Worm (Caenorhabditis elegans): ENCODE results near the gene srt-74.
A peak's percentile ranks its signal among the peaks of the same experiment; 100 is the strongest.

srt-74 gene

ce11 chrV:14293667-14294194 lies 11.6 kb upstream of the srt-74 start, which contains the start of gene F14D7.2:
TSS of gene F14D7.2 (minus strand) at chrV:14293717.
- TF ChIP-seq aha-1 (tag) (peak; percentile 4), vab-7 (GFP tag; IDR thresholded peaks at IDR 0.05) (no peak), lin-39 (tag; optimal IDR thresholded peaks at IDR 0.05) (no peak), sdz-12 (GFP tag; optimal IDR thresholded peaks at IDR 0.05) (no peak), tra-1 (GFP tag; IDR thresholded peaks at IDR 0.05) (no peak)

- no peak for TF ChIP-seq zag-1 (tag; optimal IDR thresholded peaks at IDR 0.05)
- TF ChIP-seq tag-97 (GFP tag; IDR thresholded peaks at IDR 0.05): no peak
- no peak for TF ChIP-seq lin-1 (GFP tag; IDR thresholded peaks at IDR 0.05)
- TF ChIP-seq lsy-2 (tag; optimal IDR thresholded peaks at IDR 0.05): no peak
- no peak for TF ChIP-seq madf-5 (GFP tag; IDR thresholded peaks at IDR 0.05)
- TF ChIP-seq nhr-48 (tag; optimal IDR thresholded peaks at IDR 0.05): no peak
- no peak for TF ChIP-seq nhr-10 (tag; optimal IDR thresholded peaks at IDR 0.05)
- TF ChIP-seq Y48G9A.11 (GFP tag; IDR thresholded peaks at IDR 0.05): no peak
- TF ChIP-seq hlh-11 (tag; optimal IDR thresholded peaks at IDR 0.05): no peak
- no peak for TF ChIP-seq egl-43 (GFP tag; IDR thresholded peaks at IDR 0.05)
- no peak for TF ChIP-seq nhr-11 (tag; optimal IDR thresholded peaks at IDR 0.05)
- no peak for TF ChIP-seq ctbp-1 (GFP tag; IDR thresholded peaks at IDR 0.05)
- no peak for TF ChIP-seq lin-38 (GFP tag; IDR thresholded peaks at IDR 0.05)
- no peak for TF ChIP-seq nhr-102 (tag; optimal IDR thresholded peaks at IDR 0.05)
- TF ChIP-seq hmg-1.1 (GFP tag; IDR thresholded peaks at IDR 0.05): no peak
- no peak for TF ChIP-seq T20F7.1 (GFP tag; optimal IDR thresholded peaks at IDR 0.05)
- no peak for TF ChIP-seq lin-39 (tag; optimal IDR thresholded peaks at IDR 0.05)
- TF ChIP-seq hlh-30 (tag; optimal IDR thresholded peaks at IDR 0.05; ENCODE audit: insufficient read depth): no peak
- no peak for TF ChIP-seq lin-15B (tag; optimal IDR thresholded peaks at IDR 0.05)
- no peak for TF ChIP-seq madf-9 (GFP tag; conservative IDR thresholded peaks at IDR 0.05)
Measured at ce11 chrV:14290636-14291035, 8.5 kb upstream of the srt-74 start, which contains the start of gene F14D7.18. TSS of gene F14D7.18 (minus strand) at chrV:14290736.

- TF ChIP-seq skn-1 (tag; optimal IDR thresholded peaks at IDR 0.05) (no peak), dpl-1 (GFP tag; optimal IDR thresholded peaks at IDR 0.05) (no peak), zag-1 (tag; optimal IDR thresholded peaks at IDR 0.05) (no peak), dve-1 (tag; optimal IDR thresholded peaks at IDR 0.05; ENCODE audit: insufficient read depth) (no peak)
Measured at ce11 chrV:14289363-14289762, 7.2 kb upstream of the srt-74 start, which contains the start of gene F14D7.1. TSS of gene F14D7.1 (minus strand) at chrV:14289463.

- no peak for TF ChIP-seq zip-2 (tag; optimal IDR thresholded peaks at IDR 0.05)
- TF ChIP-seq Y75B8A.6 (GFP tag; IDR thresholded peaks at IDR 0.05): no peak
- TF ChIP-seq skn-1 (tag; optimal IDR thresholded peaks at IDR 0.05): no peak
- no peak for TF ChIP-seq lin-13 (GFP tag; optimal IDR thresholded peaks at IDR 0.05)
- TF ChIP-seq unc-130 (GFP tag; optimal IDR thresholded peaks at IDR 0.05): no peak
- TF ChIP-seq set-16 (GFP tag; IDR thresholded peaks at IDR 0.05): no peak
- no peak for TF ChIP-seq daf-12 (tag; optimal IDR thresholded peaks at IDR 0.05)
- no peak for TF ChIP-seq ceh-32 (tag; optimal IDR thresholded peaks at IDR 0.05; ENCODE audit: poor library complexity)
- TF ChIP-seq mep-1 (tag; optimal IDR thresholded peaks at IDR 0.05): no peak
- no peak for TF ChIP-seq unc-62 (GFP tag; optimal IDR thresholded peaks at IDR 0.05 in 1 of 2)
- TF ChIP-seq unc-62 (tag; optimal IDR thresholded peaks at IDR 0.05): no peak
- TF ChIP-seq mxl-2 (GFP tag; conservative IDR thresholded peaks at IDR 0.05): no peak
- TF ChIP-seq egl-27 (tag; optimal IDR thresholded peaks at IDR 0.05): no peak
- no peak for TF ChIP-seq ama-1 (optimal IDR thresholded peaks at IDR 0.05)
- no peak for TF ChIP-seq ceh-44 (GFP tag; IDR thresholded peaks at IDR 0.05)
- no peak for TF ChIP-seq nhr-25 (tag; optimal IDR thresholded peaks at IDR 0.05; ENCODE audit: borderline replicate concordance, insufficient read depth)
- TF ChIP-seq mes-2 (tag; optimal IDR thresholded peaks at IDR 0.05; ENCODE audit: poor library complexity, severe bottlenecking): no peak
- TF ChIP-seq daf-19 (GFP tag; conservative IDR thresholded peaks at IDR 0.05): no peak
Measured at ce11 chrV:14285803-14286202, 3.7 kb upstream of the srt-74 start, which contains the start of gene F40G12.11. TSS of gene F40G12.11 (plus strand) at chrV:14286171.

Data from whole organism, L4 larva.